Fruit fly (Drosophila melanogaster) whole organism, embryonic: ENCODE results near the gene CG13699.
A peak's percentile ranks its signal among the peaks of the same experiment; 100 is the strongest.

Experiments used
- Ada2b ChIP-seq: fragments of 200-800 bp; sonication (Bioruptor generic); IDR thresholded peaks from 2 replicates; pipeline ENCODE4 v1.3.6; 2022; ENCODE audit warnings: missing biosample characterization, missing genetic modification characterization
- Aef1 ChIP-seq: fragments of 200-800 bp; sonication (Bioruptor generic); IDR thresholded peaks from 3 replicates; pipeline ENCODE4 v1.3.6; 2022; ENCODE audit warnings: missing biosample characterization, missing genetic modification characterization
- CG10431 ChIP-seq: fragments of 200-800 bp; sonication (Bioruptor generic); optimal IDR thresholded peaks from 3 replicates; lab custom pipeline; 2018; ENCODE audit warnings: missing biosample characterization, mild to moderate bottlenecking, missing genetic modification characterization
- CG11504 ChIP-seq: fragments of 200-800 bp; sonication (Bioruptor generic); optimal IDR thresholded peaks from 3 replicates; lab custom pipeline; 2019; ENCODE audit warnings: missing biosample characterization, mild to moderate bottlenecking, missing genetic modification characterization, moderate library complexity
- CG12391 ChIP-seq: fragments of 200-800 bp; sonication (Bioruptor generic); optimal IDR thresholded peaks from 3 replicates; lab custom pipeline; 2018; ENCODE audit warnings: missing biosample characterization, mild to moderate bottlenecking, missing genetic modification characterization, moderate library complexity
- CG15479 ChIP-seq: fragments of 200-800 bp; sonication (Bioruptor generic); optimal IDR thresholded peaks from 3 replicates; lab custom pipeline; 2019; ENCODE audit warnings: missing biosample characterization, mild to moderate bottlenecking, missing genetic modification characterization, moderate library complexity
- CG16813 ChIP-seq: fragments of 200-800 bp; sonication (Bioruptor generic); IDR thresholded peaks from 3 replicates; pipeline ENCODE4 v1.3.6; 2022; ENCODE audit warnings: missing biosample characterization, missing genetic modification characterization; ENCODE audit not compliant: partially characterized antibody
- CG4617 ChIP-seq: fragments of 200-800 bp; sonication (Bioruptor generic); optimal IDR thresholded peaks from 3 replicates; lab custom pipeline; 2016; ENCODE audit warnings: missing biosample characterization, missing genetic modification characterization, borderline replicate concordance
- CG6765 ChIP-seq: fragments of 200-800 bp; sonication (Bioruptor generic); optimal IDR thresholded peaks from 3 replicates; lab custom pipeline; 2017; ENCODE audit warnings: missing biosample characterization, mild to moderate bottlenecking, missing genetic modification characterization
- CG7357 ChIP-seq: fragments of 200-800 bp; sonication (Bioruptor generic); IDR thresholded peaks from 3 replicates; pipeline ENCODE4 v1.3.6; 2022; ENCODE audit warnings: missing biosample characterization, missing genetic modification characterization
- CTCF ChIP-seq: fragments of 200-800 bp; sonication (Bioruptor generic); optimal IDR thresholded peaks from 2 replicates; lab custom pipeline; 2017; ENCODE audit warnings: missing biosample characterization, mild to moderate bottlenecking, missing genetic modification characterization, moderate library complexity
- Chrac-16 ChIP-seq: fragments of 200-800 bp; sonication (Bioruptor generic); optimal IDR thresholded peaks from 3 replicates; lab custom pipeline; 2016; ENCODE audit warnings: missing biosample characterization, missing genetic modification characterization
- Dbx ChIP-seq: fragments of 200-800 bp; sonication (Bioruptor generic); IDR thresholded peaks from 3 replicates; pipeline ENCODE4 v1.3.6; 2022; ENCODE audit warnings: missing biosample characterization, missing genetic modification characterization
- Doc3 ChIP-seq: fragments of 200-800 bp; sonication (Bioruptor generic); IDR thresholded peaks from 3 replicates; pipeline ENCODE4 v1.3.6; 2022; ENCODE audit warnings: missing biosample characterization, missing genetic modification characterization; ENCODE audit not compliant: partially characterized antibody
- Elba2 ChIP-seq: fragments of 200-800 bp; sonication (Bioruptor generic); optimal IDR thresholded peaks from 3 replicates; lab custom pipeline; 2016; ENCODE audit warnings: missing biosample characterization, missing genetic modification characterization
- HLH3B ChIP-seq: fragments of 200-800 bp; sonication (Bioruptor generic); IDR thresholded peaks from 2 replicates; pipeline ENCODE4 v1.3.6; 2022; ENCODE audit warnings: missing biosample characterization, missing genetic modification characterization
- Hand ChIP-seq: fragments of 200-800 bp; sonication (Bioruptor generic); optimal IDR thresholded peaks from 2 replicates; lab custom pipeline; 2017; ENCODE audit warnings: mild to moderate bottlenecking, missing biosample characterization, missing genetic modification reagents, missing genetic modification characterization
- Mrtf ChIP-seq: fragments of 200-800 bp; sonication (Bioruptor generic); IDR thresholded peaks from 3 replicates; pipeline ENCODE4 v1.3.6; 2022; ENCODE audit warnings: missing biosample characterization, missing genetic modification characterization
- Oli ChIP-seq: fragments of 200-800 bp; sonication (Bioruptor generic); optimal IDR thresholded peaks from 2 replicates; lab custom pipeline; 2018; ENCODE audit warnings: missing biosample characterization, mild to moderate bottlenecking, missing genetic modification characterization, moderate library complexity
- Ravus ChIP-seq: fragments of 200-800 bp; sonication (Bioruptor generic); IDR thresholded peaks from 2 replicates; pipeline ENCODE4 v1.3.6; 2022; ENCODE audit warnings: missing biosample characterization, missing genetic modification characterization
- Xbp1 ChIP-seq: fragments of 200-800 bp; sonication (Bioruptor generic); optimal IDR thresholded peaks from 3 replicates; lab custom pipeline; 2016; ENCODE audit warnings: missing biosample characterization, mild to moderate bottlenecking, missing genetic modification characterization
- chn ChIP-seq: fragments of 200-800 bp; sonication (Bioruptor generic); optimal IDR thresholded peaks from 2 replicates; lab custom pipeline; 2016; ENCODE audit warnings: missing biosample characterization, missing genetic modification characterization
- dimm ChIP-seq: fragments of 200-800 bp; sonication (Bioruptor generic); IDR thresholded peaks from 2 replicates; pipeline ENCODE4 v1.3.6; 2022; ENCODE audit warnings: missing biosample characterization, missing genetic modification characterization
- fd64A ChIP-seq: fragments of 200-800 bp; sonication (Bioruptor generic); optimal IDR thresholded peaks from 3 replicates; lab custom pipeline; 2018; ENCODE audit warnings: missing biosample characterization, mild to moderate bottlenecking, missing genetic modification characterization
- gcm ChIP-seq: fragments of 200-800 bp; sonication (Bioruptor generic); optimal IDR thresholded peaks from 2 replicates; lab custom pipeline; 2019; ENCODE audit warnings: missing biosample characterization, mild to moderate bottlenecking, missing genetic modification characterization, moderate library complexity
- hb ChIP-seq: fragments of 200-800 bp; sonication (Bioruptor generic); IDR thresholded peaks from 3 replicates; pipeline ENCODE4 v1.3.6; 2022; ENCODE audit warnings: missing biosample characterization, missing genetic modification characterization; ENCODE audit not compliant: partially characterized antibody
- hbn ChIP-seq: fragments of 200-800 bp; sonication (Bioruptor generic); IDR thresholded peaks from 2 replicates; pipeline ENCODE4 v1.3.6; 2022; ENCODE audit warnings: missing biosample characterization, missing genetic modification characterization; ENCODE audit not compliant: partially characterized antibody
- insv ChIP-seq, 2 experiments: fragments of 200-800 bp; sonication (Bioruptor generic); optimal IDR thresholded peaks; 3 replicates each; lab custom pipeline; 2016 to 2018; ENCODE audit warnings: missing biosample characterization in 2 of 2, missing genetic modification characterization in 2 of 2
- lbe ChIP-seq: fragments of 200-800 bp; sonication (Bioruptor generic); optimal IDR thresholded peaks from 2 replicates; lab custom pipeline; 2016; ENCODE audit warnings: missing biosample characterization, mild to moderate bottlenecking, missing genetic modification characterization
- otp ChIP-seq: fragments of 200-800 bp; sonication (Bioruptor generic); IDR thresholded peaks from 3 replicates; pipeline ENCODE4, ENCODE4 v1.3.6; 2022; ENCODE audit warnings: missing biosample characterization, missing genetic modification characterization
- pfk ChIP-seq: fragments of 200-800 bp; sonication (Bioruptor generic); optimal IDR thresholded peaks from 2 replicates; lab custom pipeline; 2018; ENCODE audit warnings: missing biosample characterization, mild to moderate bottlenecking, missing genetic modification characterization, moderate library complexity
- psq ChIP-seq: fragments of 200-800 bp; sonication (Bioruptor generic); optimal IDR thresholded peaks from 2 replicates; lab custom pipeline; 2017; ENCODE audit warnings: missing biosample characterization, missing genetic modification characterization
- rib ChIP-seq: fragments of 200-800 bp; sonication (Bioruptor generic); IDR thresholded peaks from 2 replicates; pipeline ENCODE4 v1.3.6; 2022; ENCODE audit warnings: missing biosample characterization, missing genetic modification characterization
- sd ChIP-seq: fragments of 200-800 bp; sonication (Bioruptor generic); optimal IDR thresholded peaks from 3 replicates; lab custom pipeline; 2018; ENCODE audit warnings: missing biosample characterization, mild to moderate bottlenecking, missing genetic modification characterization, moderate library complexity
- sim ChIP-seq: fragments of 200-800 bp; sonication (Bioruptor generic); IDR thresholded peaks from 2 replicates; pipeline ENCODE4 v1.3.6; 2022; ENCODE audit warnings: missing biosample characterization, missing genetic modification characterization
- z ChIP-seq: fragments of 200-800 bp; sonication (Bioruptor generic); IDR thresholded peaks from 3 replicates; pipeline ENCODE4 v1.3.6; 2022; ENCODE audit warnings: missing biosample characterization, missing genetic modification characterization

CG13699 gene

dm6 chr3L:18105343-18106020, 56.8 kb downstream of the CG13699 start (continued):
- TF ChIP-seq sim (GFP tag; lab: Robert Waterston, UW) (no peak), Elba2 (GFP tag; lab: Kevin White, UChicago) (peak; percentile 18), insv (GFP tag; optimal IDR thresholded peaks at IDR 0.05; lab: Kevin White, UChicago) (peak in 1 of 2 experiments; percentile 86), psq (GFP tag; lab: Kevin White, UChicago) (no peak), Aef1 (no peak), Dbx (GFP tag; lab: Robert Waterston, UW) (no peak), Ada2b (GFP tag; lab: Robert Waterston, UW) (no peak), Oli (no peak), CG6765 (no peak), pfk (no peak), fd64A (GFP tag; lab: Kevin White, UChicago) (no peak), Ravus (no peak), sd (tag; lab: Kevin White, UChicago) (peak; percentile 8), otp (no peak), chn (GFP tag; lab: Kevin White, UChicago) (no peak), CG12391 (tag; lab: Kevin White, UChicago) (no peak), CG11504 (tag; lab: Kevin White, UChicago) (no peak), Hand (GFP tag; lab: Kevin White, UChicago) (no peak), HLH3B (GFP tag; lab: Robert Waterston, UW) (no peak), CG15479 (GFP tag; lab: Kevin White, UChicago) (no peak), dimm (GFP tag; lab: Robert Waterston, UW) (no peak), gcm (GFP tag; lab: Kevin White, UChicago) (no peak), hbn (GFP tag; lab: Robert Waterston, UW) (no peak), Mrtf (GFP tag; lab: Robert Waterston, UW) (no peak), rib (GFP tag; lab: Robert Waterston, UW) (0 out of 2 replicates have a peak, but pooled peaks have one; percentile 35), z (GFP tag; lab: Robert Waterston, UW) (no peak), CG10431 (GFP tag; lab: Kevin White, UChicago) (no peak), Chrac-16 (GFP tag; lab: Kevin White, UChicago) (no peak), Xbp1 (no peak), CTCF (GFP tag; lab: Kevin White, UChicago) (no peak), CG4617 (GFP tag; lab: Kevin White, UChicago) (no peak), Doc3 (0 out of 3 replicates have a peak, but pooled peaks have one; percentile 35), CG16813 (no peak), lbe (no peak), hb (GFP tag; lab: Robert Waterston, UW) (no peak), CG7357 (GFP tag; lab: Robert Waterston, UW) (no peak)
- TF ChIP-seq, all 482 proteins: peak for 13
